Fruit fly (Drosophila melanogaster) whole organism, embryonic: Measurements from ENCODE around the gene CG4101.

ENCODE experiments used
- Ada2b ChIP-seq: fragments of 200-800 bp; sonication (Bioruptor generic); IDR thresholded peaks from 2 replicates; pipeline ENCODE4 v1.3.6; 2022; ENCODE audit warnings: missing biosample characterization, missing genetic modification characterization
- BtbVII ChIP-seq: fragments of 200-800 bp; sonication (Bioruptor generic); optimal IDR thresholded peaks from 3 replicates; lab custom pipeline; 2017; ENCODE audit warnings: missing biosample characterization, mild to moderate bottlenecking, missing genetic modification characterization
- CG10274 ChIP-seq: fragments of 200-800 bp; sonication (Bioruptor generic); optimal IDR thresholded peaks from 3 replicates; lab custom pipeline; 2017; ENCODE audit warnings: missing biosample characterization, mild to moderate bottlenecking, missing genetic modification characterization
- CG10979 ChIP-seq: fragments of 200-800 bp; sonication (Bioruptor generic); optimal IDR thresholded peaks from 2 replicates; lab custom pipeline; 2018; ENCODE audit warnings: missing biosample characterization, mild to moderate bottlenecking, missing genetic modification characterization, moderate library complexity
- CG11085 ChIP-seq: fragments of 200-800 bp; sonication (Bioruptor generic); IDR thresholded peaks from 2 replicates; pipeline ENCODE4 v1.3.6; 2022; ENCODE audit warnings: missing biosample characterization, missing genetic modification characterization
- CG11456 ChIP-seq: fragments of 200-800 bp; sonication (Bioruptor generic); IDR thresholded peaks from 3 replicates; pipeline ENCODE4 v1.3.6; 2022; ENCODE audit warnings: missing biosample characterization, missing genetic modification characterization
- CG11695 ChIP-seq: fragments of 200-800 bp; sonication (Bioruptor generic); IDR thresholded peaks from 3 replicates; pipeline ENCODE4 v1.3.6; 2022; ENCODE audit warnings: missing biosample characterization, missing genetic modification characterization
- CG12299 ChIP-seq: fragments of 200-800 bp; sonication (Bioruptor generic); optimal IDR thresholded peaks from 2 replicates; lab custom pipeline; 2018; ENCODE audit warnings: missing biosample characterization, mild to moderate bottlenecking, missing genetic modification characterization
- CG13894 ChIP-seq: fragments of 200-800 bp; sonication (Bioruptor generic); optimal IDR thresholded peaks from 3 replicates; lab custom pipeline; 2018; ENCODE audit warnings: missing biosample characterization, mild to moderate bottlenecking, missing genetic modification characterization, moderate library complexity
- CG14667 ChIP-seq: fragments of 200-800 bp; sonication (Bioruptor generic); IDR thresholded peaks from 2 replicates; pipeline ENCODE4 v1.3.6; 2022; ENCODE audit warnings: missing biosample characterization, missing genetic modification characterization
- CG16813 ChIP-seq: fragments of 200-800 bp; sonication (Bioruptor generic); IDR thresholded peaks from 3 replicates; pipeline ENCODE4 v1.3.6; 2022; ENCODE audit warnings: missing biosample characterization, missing genetic modification characterization; ENCODE audit not compliant: partially characterized antibody
- CG17568 ChIP-seq: fragments of 200-800 bp; sonication (Bioruptor generic); optimal IDR thresholded peaks from 2 replicates; lab custom pipeline; 2018; ENCODE audit warnings: missing biosample characterization, mild to moderate bottlenecking, missing genetic modification characterization, moderate library complexity
- CG17802 ChIP-seq: fragments of 200-800 bp; sonication (Bioruptor generic); optimal IDR thresholded peaks from 2 replicates; lab custom pipeline; 2018; ENCODE audit warnings: missing biosample characterization, mild to moderate bottlenecking, missing genetic modification characterization, moderate library complexity
- CG2129 ChIP-seq: fragments of 200-800 bp; sonication (Bioruptor generic); IDR thresholded peaks from 2 replicates; pipeline ENCODE4 v1.3.6; 2022; ENCODE audit warnings: missing biosample characterization, missing genetic modification characterization; ENCODE audit not compliant: partially characterized antibody
- CG4282 ChIP-seq: fragments of 200-800 bp; sonication (Bioruptor generic); optimal IDR thresholded peaks from 2 replicates; lab custom pipeline; 2016; ENCODE audit warnings: missing biosample characterization, missing genetic modification characterization
- CG4617 ChIP-seq: fragments of 200-800 bp; sonication (Bioruptor generic); optimal IDR thresholded peaks from 3 replicates; lab custom pipeline; 2016; ENCODE audit warnings: missing biosample characterization, missing genetic modification characterization, borderline replicate concordance
- CG4820 ChIP-seq: fragments of 200-800 bp; sonication (Bioruptor generic); optimal IDR thresholded peaks from 3 replicates; lab custom pipeline; 2016; ENCODE audit warnings: missing biosample characterization, missing genetic modification characterization
- CG7271 ChIP-seq: fragments of 200-800 bp; sonication (Bioruptor generic); optimal IDR thresholded peaks from 2 replicates; lab custom pipeline; 2018; ENCODE audit warnings: missing biosample characterization, mild to moderate bottlenecking, missing genetic modification characterization, moderate library complexity
- CG7786 ChIP-seq: fragments of 200-800 bp; sonication (Bioruptor generic); optimal IDR thresholded peaks from 2 replicates; lab custom pipeline; 2016; ENCODE audit warnings: missing biosample characterization, missing genetic modification characterization
- CG9797 ChIP-seq: fragments of 200-800 bp; sonication (Bioruptor generic); optimal IDR thresholded peaks from 3 replicates; lab custom pipeline; 2018; ENCODE audit warnings: missing biosample characterization, mild to moderate bottlenecking, missing genetic modification characterization
- CG9932 ChIP-seq: fragments of 200-800 bp; sonication (Bioruptor generic); IDR thresholded peaks from 2 replicates; pipeline ENCODE4 v1.3.6; 2022; ENCODE audit warnings: missing biosample characterization, missing genetic modification characterization
- Chrac-16 ChIP-seq: fragments of 200-800 bp; sonication (Bioruptor generic); optimal IDR thresholded peaks from 3 replicates; lab custom pipeline; 2016; ENCODE audit warnings: missing biosample characterization, missing genetic modification characterization
- Doc3 ChIP-seq: fragments of 200-800 bp; sonication (Bioruptor generic); IDR thresholded peaks from 3 replicates; pipeline ENCODE4 v1.3.6; 2022; ENCODE audit warnings: missing biosample characterization, missing genetic modification characterization; ENCODE audit not compliant: partially characterized antibody
- Ets97D ChIP-seq: fragments of 200-800 bp; sonication (Bioruptor generic); optimal IDR thresholded peaks from 3 replicates; lab custom pipeline; 2016; ENCODE audit warnings: missing biosample characterization, missing genetic modification characterization
- HLH54F ChIP-seq: fragments of 200-800 bp; sonication (Bioruptor generic); optimal IDR thresholded peaks from 3 replicates; lab custom pipeline; 2016; ENCODE audit warnings: missing biosample characterization, missing genetic modification characterization
- Hey ChIP-seq: fragments of 200-800 bp; sonication (Bioruptor generic); optimal IDR thresholded peaks from 3 replicates; lab custom pipeline; 2018; ENCODE audit warnings: missing biosample characterization, mild to moderate bottlenecking, missing genetic modification characterization
- Kr ChIP-seq: fragments of 200-800 bp; sonication (Bioruptor generic); optimal IDR thresholded peaks from 2 replicates; lab custom pipeline; 2017; ENCODE audit warnings: missing biosample characterization, mild to moderate bottlenecking, missing genetic modification characterization
- Max ChIP-seq: fragments of 200-800 bp; sonication (Bioruptor generic); optimal IDR thresholded peaks from 2 replicates; lab custom pipeline; 2016; ENCODE audit warnings: missing biosample characterization, mild to moderate bottlenecking, missing genetic modification characterization
- Oaz ChIP-seq: fragments of 200-800 bp; sonication (Bioruptor generic); IDR thresholded peaks from 2 replicates; pipeline ENCODE4 v1.3.6; 2022; ENCODE audit warnings: missing biosample characterization, missing genetic modification characterization
- Scr ChIP-seq: fragments of 200-800 bp; sonication (Bioruptor generic); IDR thresholded peaks from 2 replicates; pipeline ENCODE4 v1.3.6; 2022; ENCODE audit warnings: missing biosample characterization, missing genetic modification characterization; ENCODE audit not compliant: partially characterized antibody
- Xbp1 ChIP-seq: fragments of 200-800 bp; sonication (Bioruptor generic); optimal IDR thresholded peaks from 3 replicates; lab custom pipeline; 2016; ENCODE audit warnings: missing biosample characterization, mild to moderate bottlenecking, missing genetic modification characterization
- ac ChIP-seq: fragments of 200-800 bp; sonication (Bioruptor generic); optimal IDR thresholded peaks from 3 replicates; lab custom pipeline; 2017; ENCODE audit warnings: missing biosample characterization, mild to moderate bottlenecking, missing genetic modification characterization
- ash1 ChIP-seq: fragments of 200-800 bp; sonication (Bioruptor generic); optimal IDR thresholded peaks from 2 replicates; lab custom pipeline; 2018; ENCODE audit warnings: missing biosample characterization, mild to moderate bottlenecking, missing genetic modification characterization
- chif ChIP-seq, 2 experiments: fragments of 200-800 bp; sonication (Bioruptor generic); optimal IDR thresholded peaks; 3 replicates each; lab custom pipeline; 2016; ENCODE audit warnings: missing biosample characterization in 2 of 2, missing genetic modification characterization in 2 of 2
- crp ChIP-seq, 2 experiments: fragments of 200-800 bp; sonication (Bioruptor generic); optimal IDR thresholded peaks; 2 replicates in 1 of 2; 3 replicates in 1 of 2; lab custom pipeline; 2017; ENCODE audit warnings: missing biosample characterization in 2 of 2, missing genetic modification characterization in 2 of 2, mild to moderate bottlenecking in 1 of 2, moderate library complexity in 1 of 2
- cwo ChIP-seq: fragments of 200-800 bp; sonication (Bioruptor generic); optimal IDR thresholded peaks from 3 replicates; lab custom pipeline; 2017; ENCODE audit warnings: missing biosample characterization, missing genetic modification characterization, mild to moderate bottlenecking, moderate library complexity, missing genetic modification reagents
- disco-r ChIP-seq: fragments of 200-800 bp; sonication (Bioruptor generic); optimal IDR thresholded peaks from 2 replicates; lab custom pipeline; 2016; ENCODE audit warnings: missing biosample characterization, missing genetic modification characterization
- en ChIP-seq: fragments of 200-800 bp; sonication (Bioruptor generic); optimal IDR thresholded peaks from 2 replicates; lab custom pipeline; 2016; ENCODE audit warnings: missing biosample characterization, missing genetic modification characterization
- eve ChIP-seq, 2 experiments: fragments of >200 bp; optimal IDR thresholded peaks; 2 replicates each; lab custom pipeline; 2017; ENCODE audit warnings: missing biosample characterization in 2 of 2, missing genetic modification characterization in 2 of 2
- fd3F ChIP-seq: fragments of 200-800 bp; sonication (Bioruptor generic); optimal IDR thresholded peaks from 2 replicates; lab custom pipeline; 2018; ENCODE audit warnings: missing biosample characterization, mild to moderate bottlenecking, missing genetic modification characterization, moderate library complexity
- hkb ChIP-seq, 2 experiments: fragments of 200-800 bp in 1 of 2; fragments of >200 bp in 1 of 2; sonication (Bioruptor generic) in 1 of 2; IDR thresholded peaks in 1 of 2; optimal IDR thresholded peaks in 1 of 2; 2 replicates each; pipeline versions ENCODE4 v1.3.6 to Lab custom; 2017 to 2022; ENCODE audit warnings: missing biosample characterization in 1 of 2, missing genetic modification characterization in 1 of 2
- lab ChIP-seq: fragments of 200-800 bp; sonication (Bioruptor generic); optimal IDR thresholded peaks from 3 replicates; lab custom pipeline; 2017; ENCODE audit warnings: missing biosample characterization, missing genetic modification characterization, mild to moderate bottlenecking, moderate library complexity, missing genetic modification reagents
- p53 ChIP-seq: fragments of 200-800 bp; sonication (Bioruptor generic); optimal IDR thresholded peaks from 2 replicates; lab custom pipeline; 2016; ENCODE audit warnings: missing biosample characterization, missing genetic modification characterization
- sqz ChIP-seq: fragments of 200-800 bp; sonication (Bioruptor generic); optimal IDR thresholded peaks from 3 replicates; lab custom pipeline; 2018; ENCODE audit warnings: missing biosample characterization, mild to moderate bottlenecking, missing genetic modification characterization
- sug ChIP-seq: fragments of 200-800 bp; optimal IDR thresholded peaks from 2 replicates; lab custom pipeline; 2019; ENCODE audit warnings: missing biosample characterization, mild to moderate bottlenecking, missing genetic modification characterization, moderate library complexity
- yki ChIP-seq: fragments of >200 bp; optimal IDR thresholded peaks from 3 replicates; lab custom pipeline; 2018

Gene CG4101

DNA sequence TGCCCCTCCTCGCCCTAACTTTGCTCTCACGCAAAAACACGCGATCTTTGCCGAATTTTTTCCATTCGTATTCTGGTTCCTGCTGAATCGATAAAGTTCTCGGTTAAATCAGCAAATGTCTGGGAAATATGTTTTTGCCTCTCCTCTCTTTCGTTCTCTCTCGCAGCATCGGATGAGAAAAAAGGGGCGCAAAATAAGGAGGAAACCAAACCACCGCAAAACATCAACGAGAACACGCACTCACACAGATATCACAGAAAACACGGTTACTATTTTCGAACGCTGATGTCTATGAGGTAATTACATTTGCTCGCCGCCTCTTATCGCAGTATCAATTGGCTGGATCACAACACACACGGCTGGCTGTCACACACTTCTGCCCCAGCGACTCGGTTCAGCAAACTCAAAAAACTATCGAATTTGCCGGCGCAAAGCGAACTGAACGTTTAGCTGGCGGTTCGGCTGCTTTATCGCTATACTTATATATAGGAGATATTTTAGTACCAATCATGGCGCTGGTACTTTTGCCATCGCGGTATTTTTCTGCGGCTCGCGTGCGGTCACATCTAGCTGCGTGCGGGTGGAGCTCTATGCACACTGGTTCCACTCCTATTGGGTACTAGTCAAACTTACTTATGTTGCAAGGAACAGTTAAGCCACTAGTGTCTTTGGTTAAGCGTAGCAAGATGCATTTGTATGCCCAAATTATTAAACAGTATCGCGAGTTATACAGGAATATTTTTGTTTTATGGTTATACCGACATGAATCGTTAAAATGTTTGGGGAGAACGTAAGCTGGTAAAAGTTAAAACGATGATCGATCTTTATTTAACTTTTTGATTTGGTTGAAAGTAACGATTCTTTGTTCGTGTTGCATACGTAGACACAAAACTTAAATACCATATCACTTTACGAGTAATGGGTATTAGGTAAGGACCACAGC, 49.2 kb downstream of the CG4101 start, which contains the start of gene Baldspot (continued):
- peak; percentile 78 for TF ChIP-seq p53
- peak; percentile 59 for TF ChIP-seq ac (GFP tag; lab: Kevin White, UChicago)
- TF ChIP-seq HLH54F (GFP tag; lab: Kevin White, UChicago) = no peak
- TF ChIP-seq CG7271 (tag; lab: Kevin White, UChicago) = peak; percentile 68
- peak; percentile 41 for TF ChIP-seq Hey (tag; lab: Kevin White, UChicago)
- peak; percentile 93 for TF ChIP-seq lab (GFP tag; lab: Kevin White, UChicago)
- TF ChIP-seq chif (GFP tag; optimal IDR thresholded peaks at IDR 0.05; lab: Kevin White, UChicago) = peak; percentile 43 to 80
- TF ChIP-seq CG11456 = no peak
- peak; percentile 69 for TF ChIP-seq en
- peak; percentile 89 for TF ChIP-seq BtbVII (GFP tag; lab: Kevin White, UChicago)
- no peak for TF ChIP-seq Oaz (GFP tag; lab: Robert Waterston, UW)
- TF ChIP-seq CG13894 = peak; percentile 79
- peak; percentile 83 for TF ChIP-seq cwo (GFP tag; lab: Kevin White, UChicago)
- TF ChIP-seq CG17802 = peak; percentile 60
- TF ChIP-seq CG4282 = peak; percentile 97
- TF ChIP-seq Xbp1 = peak; percentile 36
- peak; percentile 79 for TF ChIP-seq Ets97D (GFP tag; lab: Kevin White, UChicago)
- peak; percentile 73 for TF ChIP-seq CG10274 (GFP tag; lab: Kevin White, UChicago)
- peak; percentile 49; the same call in 1 of the 2 replicates for TF ChIP-seq Ada2b (GFP tag; lab: Robert Waterston, UW)
- TF ChIP-seq CG9932 (GFP tag; lab: Robert Waterston, UW) = peak; percentile 67
- TF ChIP-seq CG16813 = peak; percentile 65
- peak; percentile 47; the same call in 1 of the 2 replicates for TF ChIP-seq CG2129 (GFP tag; lab: Robert Waterston, UW)
- peak; percentile 76 for TF ChIP-seq Max (GFP tag; lab: Kevin White, UChicago)
- peak; percentile 89 for TF ChIP-seq CG10979 (tag; lab: Kevin White, UChicago)
- TF ChIP-seq CG4617 (GFP tag; lab: Kevin White, UChicago) = no peak
- no peak for TF ChIP-seq fd3F (GFP tag; lab: Kevin White, UChicago)
- TF ChIP-seq Kr (GFP tag; lab: Kevin White, UChicago) = no peak
- peak; percentile 99 for TF ChIP-seq CG9797 (GFP tag; lab: Kevin White, UChicago)
- TF ChIP-seq Chrac-16 = peak; percentile 38
- TF ChIP-seq eve (GFP tag; optimal IDR thresholded peaks at IDR 0.05; lab: Kevin White, UChicago) = peak in 1 of 2 experiments; percentile 80
- TF ChIP-seq CG4820 = peak; percentile 77
- TF ChIP-seq CG11085 = peak; percentile 11; the same call in 1 of the 2 replicates
- TF ChIP-seq CG7786 (GFP tag; lab: Kevin White, UChicago) = peak; percentile 45
- TF ChIP-seq ash1 = peak; percentile 48
- peak; percentile 35 for TF ChIP-seq CG12299
- TF ChIP-seq disco-r (GFP tag; lab: Kevin White, UChicago) = no peak
- peak; percentile 49; the same call in 1 of the 3 replicates for TF ChIP-seq Doc3 (GFP tag; lab: Robert Waterston, UW)
- peak; percentile 54 for TF ChIP-seq CG17568
- TF ChIP-seq yki (lab: Kevin White, UChicago) = no peak
- TF ChIP-seq hkb (optimal IDR thresholded peaks at IDR 0.05; lab: Kevin White, UChicago) = no peak
- peak; percentile 78 for TF ChIP-seq hkb (GFP tag; IDR thresholded peaks at IDR 0.05; lab: Robert Waterston, UW)
- peak in 1 of 2 experiments; percentile 16 for TF ChIP-seq crp (GFP tag; optimal IDR thresholded peaks at IDR 0.05; lab: Kevin White, UChicago)
- TF ChIP-seq CG11695 = peak; percentile 35; the same call in 1 of the 3 replicates
- TF ChIP-seq sug (tag; lab: Kevin White, UChicago) = peak; percentile 77
- TF ChIP-seq CG14667 (GFP tag; lab: Robert Waterston, UW) = 0 out of 2 replicates have a peak, but pooled peaks have one; percentile 12
- peak; percentile 63 for TF ChIP-seq Scr (GFP tag; lab: Robert Waterston, UW)
- peak; percentile 56 for TF ChIP-seq sqz (GFP tag; lab: Kevin White, UChicago)
